Worm (Caenorhabditis elegans) whole organism, L4 larva: ENCODE measurements around the gene vars-1.

ENCODE experiments used
- D1046.2 ChIP-seq: fragments of 200-800 bp; sonication (Bioruptor generic); IDR thresholded peaks from 2 replicates; pipeline ENCODE4 v1.3.6; 2022; ENCODE audit warnings: missing genetic modification characterization, missing compliant biosample characterization
- F10B5.3 ChIP-seq: sonication (generic microtip); optimal IDR thresholded peaks from 2 replicates; lab custom pipeline; 2016; ENCODE audit warnings: mild to moderate bottlenecking, missing genetic modification characterization, missing compliant biosample characterization
- F37D6.2 ChIP-seq: sonication (generic microtip); optimal IDR thresholded peaks from 2 replicates; lab custom pipeline; 2016; ENCODE audit warnings: mild to moderate bottlenecking, missing genetic modification characterization, missing compliant biosample characterization
- F49E8.2 ChIP-seq: sonication (generic microtip); optimal IDR thresholded peaks from 2 replicates; lab custom pipeline; 2016; ENCODE audit warnings: missing compliant biosample characterization, mild to moderate bottlenecking, missing genetic modification characterization, borderline replicate concordance
- T20F7.1 ChIP-seq: fragments of 200-800 bp; sonication (Bioruptor generic); optimal IDR thresholded peaks from 2 replicates; lab custom pipeline; 2018; ENCODE audit warnings: mild to moderate bottlenecking, missing genetic modification characterization, missing compliant biosample characterization
- Y105C5A.15 ChIP-seq: fragments of 200-800 bp; sonication (Bioruptor generic); IDR thresholded peaks from 2 replicates; pipeline ENCODE4 v1.3.6; 2022; ENCODE audit warnings: missing genetic modification characterization, missing compliant biosample characterization
- Y75B8A.6 ChIP-seq: fragments of 200-800 bp; sonication (Bioruptor generic); IDR thresholded peaks from 2 replicates; pipeline ENCODE4 v1.3.6; 2022; ENCODE audit warnings: missing genetic modification reagents, missing genetic modification characterization, missing compliant biosample characterization
- ceh-62 ChIP-seq: sonication (generic microtip); optimal IDR thresholded peaks from 2 replicates; lab custom pipeline; 2017; ENCODE audit warnings: missing biosample characterization, missing genetic modification characterization
- ctbp-1 ChIP-seq: fragments of 200-800 bp; sonication (Bioruptor generic); IDR thresholded peaks from 2 replicates; pipeline ENCODE4 v1.3.6; 2022; ENCODE audit warnings: missing genetic modification reagents, missing genetic modification characterization, missing compliant biosample characterization
- daf-12 ChIP-seq: fragments of 150-350 bp; optimal IDR thresholded peaks from 2 replicates; lab custom pipeline; 2014; ENCODE audit warnings: missing biosample characterization, missing genetic modification reagents, missing genetic modification characterization
- daf-16 ChIP-seq, 3 experiments: sonication (generic microtip); optimal IDR thresholded peaks; 2 replicates each; lab custom pipeline; 2016 to 2017; ENCODE audit warnings: missing genetic modification characterization in 3 of 3, missing genetic modification reagents in 3 of 3, mild to moderate bottlenecking in 2 of 3, missing compliant biosample characterization in 2 of 3, missing biosample characterization in 1 of 3, moderate library complexity in 1 of 3
- dmd-6 ChIP-seq: fragments of 200-800 bp; sonication (Bioruptor generic); IDR thresholded peaks from 2 replicates; pipeline ENCODE4 v1.3.6; 2022; ENCODE audit warnings: missing genetic modification reagents, missing genetic modification characterization, missing compliant biosample characterization
- dmd-9 ChIP-seq: fragments of 200-800 bp; sonication (Bioruptor generic); IDR thresholded peaks from 2 replicates; pipeline ENCODE4 v1.3.6; 2022; ENCODE audit warnings: missing genetic modification reagents, missing genetic modification characterization, missing compliant biosample characterization
- dpl-1 ChIP-seq: fragments of 150-350 bp; optimal IDR thresholded peaks from 2 replicates; lab custom pipeline; 2014; ENCODE audit warnings: missing biosample characterization, missing genetic modification reagents, missing genetic modification characterization
- duxl-1 ChIP-seq: sonication (generic microtip); optimal IDR thresholded peaks from 2 replicates; lab custom pipeline; 2016; ENCODE audit warnings: mild to moderate bottlenecking, missing genetic modification characterization, moderate library complexity, missing compliant biosample characterization; ENCODE audit not compliant: poor library complexity
- dve-1 ChIP-seq: sonication (generic microtip); optimal IDR thresholded peaks from 2 replicates; lab custom pipeline; 2017; ENCODE audit warnings: antibody characterized with exemption, mild to moderate bottlenecking, missing genetic modification characterization, missing compliant biosample characterization; ENCODE audit not compliant: insufficient read depth
- egl-43 ChIP-seq: fragments of 200-800 bp; sonication (Bioruptor generic); IDR thresholded peaks from 2 replicates; pipeline ENCODE4 v1.3.6; 2022; ENCODE audit warnings: missing genetic modification reagents, missing genetic modification characterization, missing compliant biosample characterization
- gei-8 ChIP-seq: fragments of 200-800 bp; sonication (Bioruptor generic); optimal IDR thresholded peaks from 2 replicates; lab custom pipeline; 2018; ENCODE audit warnings: mild to moderate bottlenecking, missing genetic modification characterization, missing compliant biosample characterization
- hif-1 ChIP-seq, 2 experiments: sonication (generic microtip); optimal IDR thresholded peaks; 2 replicates each; lab custom pipeline; 2016 to 2017; ENCODE audit warnings: missing compliant biosample characterization in 2 of 2, missing genetic modification characterization in 2 of 2, missing genetic modification reagents in 2 of 2, missing genotype in 2 of 2, mild to moderate bottlenecking in 1 of 2
- lim-7 ChIP-seq: fragments of 200-800 bp; sonication (Bioruptor generic); IDR thresholded peaks from 2 replicates; pipeline ENCODE4 v1.3.6; 2022; ENCODE audit warnings: missing genetic modification characterization, missing compliant biosample characterization
- lin-29 ChIP-seq: fragments of 200-800 bp; sonication (Bioruptor generic); IDR thresholded peaks from 2 replicates; pipeline ENCODE4 v1.3.6; 2022; ENCODE audit warnings: missing genetic modification reagents, missing genetic modification characterization, missing compliant biosample characterization
- lin-39 ChIP-seq: fragments of 150-350 bp; optimal IDR thresholded peaks from 2 replicates; lab custom pipeline; 2014; ENCODE audit warnings: missing biosample characterization, missing genetic modification reagents, missing genetic modification characterization
- lir-3 ChIP-seq: sonication (generic microtip); optimal IDR thresholded peaks from 2 replicates; lab custom pipeline; 2016; ENCODE audit warnings: mild to moderate bottlenecking, missing genetic modification characterization, missing compliant biosample characterization
- lsy-2 ChIP-seq, 2 experiments: fragments of 150-350 bp in 1 of 2; sonication (generic microtip) in 1 of 2; optimal IDR thresholded peaks; 2 replicates each; lab custom pipeline; 2014 to 2017; ENCODE audit warnings: missing biosample characterization in 2 of 2, missing genetic modification characterization in 2 of 2
- madf-5 ChIP-seq, 2 experiments: fragments of 200-800 bp; sonication (Bioruptor generic); IDR thresholded peaks; 2 replicates each; pipeline ENCODE4 v1.3.6; 2022; ENCODE audit warnings: missing compliant biosample characterization in 2 of 2, missing genetic modification characterization in 2 of 2
- mdl-1 ChIP-seq, 2 experiments: fragments of 150-350 bp in 1 of 2; sonication (generic microtip) in 1 of 2; optimal IDR thresholded peaks; 2 replicates each; lab custom pipeline; 2014 to 2017; ENCODE audit warnings: missing biosample characterization in 2 of 2, missing genetic modification characterization in 2 of 2
- mxl-3 ChIP-seq: fragments of 200-800 bp; sonication (Bioruptor generic); optimal IDR thresholded peaks from 2 replicates; lab custom pipeline; 2018; ENCODE audit warnings: mild to moderate bottlenecking, missing genetic modification characterization, missing compliant biosample characterization
- nhr-111 ChIP-seq: fragments of 200-800 bp; sonication (Bioruptor generic); optimal IDR thresholded peaks from 2 replicates; lab custom pipeline; 2018; ENCODE audit warnings: mild to moderate bottlenecking, missing genetic modification characterization, missing compliant biosample characterization
- nhr-28 ChIP-seq: fragments of 150-350 bp; optimal IDR thresholded peaks from 2 replicates; lab custom pipeline; 2014; ENCODE audit warnings: missing biosample characterization, missing genetic modification characterization
- nhr-41 ChIP-seq: fragments of 200-800 bp; sonication (Bioruptor generic); IDR thresholded peaks from 2 replicates; pipeline ENCODE4 v1.3.6; 2022; ENCODE audit warnings: missing genetic modification reagents, missing genetic modification characterization, missing compliant biosample characterization
- nhr-76 ChIP-seq: fragments of 150-350 bp; optimal IDR thresholded peaks from 2 replicates; lab custom pipeline; 2014; ENCODE audit warnings: missing biosample characterization, missing genetic modification characterization
- php-3 ChIP-seq: fragments of 200-800 bp; sonication (Bioruptor generic); IDR thresholded peaks from 2 replicates; pipeline ENCODE4 v1.3.6; 2022; ENCODE audit warnings: missing genetic modification reagents, missing genetic modification characterization, missing compliant biosample characterization
- pqm-1 ChIP-seq: sonication (generic microtip); optimal IDR thresholded peaks from 2 replicates; lab custom pipeline; 2017; ENCODE audit warnings: missing biosample characterization, missing genetic modification characterization
- saeg-2 ChIP-seq: fragments of 200-800 bp; sonication (Bioruptor generic); IDR thresholded peaks from 2 replicates; pipeline ENCODE4 v1.3.6; 2022; ENCODE audit warnings: missing genetic modification reagents, missing genetic modification characterization, missing compliant biosample characterization
- set-16 ChIP-seq: fragments of 200-800 bp; sonication (Bioruptor generic); IDR thresholded peaks from 2 replicates; pipeline ENCODE4 v1.3.6; 2022; ENCODE audit warnings: missing genetic modification reagents, missing genetic modification characterization, missing compliant biosample characterization
- snpc-1.2 ChIP-seq: fragments of 200-800 bp; sonication (Bioruptor generic); IDR thresholded peaks from 2 replicates; pipeline ENCODE4 v1.3.6; 2022; ENCODE audit warnings: missing genetic modification reagents, missing genetic modification characterization, missing compliant biosample characterization
- tag-97 ChIP-seq: fragments of 200-800 bp; sonication (Bioruptor generic); IDR thresholded peaks from 2 replicates; pipeline ENCODE4 v1.3.6; 2022; ENCODE audit warnings: missing genetic modification characterization, missing compliant biosample characterization
- tra-1 ChIP-seq: fragments of 200-800 bp; sonication (Bioruptor generic); IDR thresholded peaks from 2 replicates; pipeline ENCODE4 v1.3.6; 2022; ENCODE audit warnings: missing genetic modification reagents, missing genetic modification characterization, missing compliant biosample characterization
- unc-130 ChIP-seq: sonication (generic microtip); optimal IDR thresholded peaks from 2 replicates; lab custom pipeline; 2016; ENCODE audit warnings: missing genetic modification reagents, missing genetic modification characterization, missing compliant biosample characterization
- unc-62 ChIP-seq, 3 experiments: fragments of 150-350 bp in 1 of 3; sonication (generic microtip); optimal IDR thresholded peaks in 2 of 3; peaks in 1 of 3; 1 replicate in 1 of 3; 2 replicates in 2 of 3; lab custom pipeline; 2014 to 2017; ENCODE audit warnings: missing biosample characterization in 3 of 3, missing genetic modification characterization in 3 of 3, missing genetic modification reagents in 3 of 3, missing genotype in 1 of 3
- zag-1 ChIP-seq: fragments of 150-350 bp; optimal IDR thresholded peaks from 2 replicates; lab custom pipeline; 2014; ENCODE audit warnings: missing biosample characterization, missing genetic modification characterization
- zip-11 ChIP-seq: fragments of 200-800 bp; sonication (Bioruptor generic); IDR thresholded peaks from 2 replicates; pipeline ENCODE4 v1.3.6; 2022; ENCODE audit warnings: missing genetic modification characterization, missing compliant biosample characterization
- zip-2 ChIP-seq: fragments of 150-350 bp; optimal IDR thresholded peaks from 2 replicates; lab custom pipeline; 2014; ENCODE audit warnings: missing biosample characterization, missing genetic modification characterization
- ztf-11 ChIP-seq: fragments of 150-350 bp; optimal IDR thresholded peaks from 2 replicates; lab custom pipeline; 2014; ENCODE audit warnings: missing biosample characterization, missing genetic modification characterization

The vars-1 gene

ce11 chrV:8018919-8019318, 12.3 kb upstream of the vars-1 start (continued):
- TF ChIP-seq lin-39 (no peak), daf-12 (tag; lab: Kevin White, UChicago) (no peak), set-16 (no peak), duxl-1 (no peak), egl-43 (GFP tag; lab: Robert Waterston, UW) (no peak), T20F7.1 (GFP tag; lab: Kevin White, UChicago) (no peak), pqm-1 (tag; lab: Kevin White, UChicago) (peak; percentile 37), hif-1 (tag; optimal IDR thresholded peaks at IDR 0.05; lab: Kevin White, UChicago) (no peak), zag-1 (tag; lab: Kevin White, UChicago) (no peak), dpl-1 (GFP tag; lab: Kevin White, UChicago) (no peak), php-3 (GFP tag; lab: Robert Waterston, UW) (0 out of 2 replicates have a peak, but pooled peaks have one; percentile 34), unc-62 (GFP tag; optimal IDR thresholded peaks at IDR 0.05 in 1 of 2; lab: Kevin White, UChicago) (no peak), unc-62 (tag; optimal IDR thresholded peaks at IDR 0.05; lab: Kevin White, UChicago) (no peak), lsy-2 (tag; optimal IDR thresholded peaks at IDR 0.05; lab: Kevin White, UChicago) (no peak), F49E8.2 (no peak), dmd-9 (GFP tag; lab: Robert Waterston, UW) (no peak), ceh-62 (tag; lab: Kevin White, UChicago) (no peak), madf-5 (GFP tag; IDR thresholded peaks at IDR 0.05; lab: Robert Waterston, UW) (no peak), lim-7 (GFP tag; lab: Robert Waterston, UW) (no peak), tag-97 (no peak), lin-29 (GFP tag; lab: Robert Waterston, UW) (no peak), lir-3 (tag; lab: Kevin White, UChicago) (no peak), D1046.2 (GFP tag; lab: Robert Waterston, UW) (no peak), nhr-76 (tag; lab: Kevin White, UChicago) (no peak), zip-2 (tag; lab: Kevin White, UChicago) (no peak), mxl-3 (GFP tag; lab: Kevin White, UChicago) (peak; percentile 10), snpc-1.2 (GFP tag; lab: Robert Waterston, UW) (no peak), Y105C5A.15 (GFP tag; lab: Robert Waterston, UW) (no peak), ctbp-1 (no peak), zip-11 (no peak), mdl-1 (tag; optimal IDR thresholded peaks at IDR 0.05; lab: Kevin White, UChicago) (no peak), F37D6.2 (tag; lab: Kevin White, UChicago) (no peak), ztf-11 (no peak), tra-1 (GFP tag; lab: Robert Waterston, UW) (no peak), F10B5.3 (tag; lab: Kevin White, UChicago) (no peak), Y75B8A.6 (no peak), nhr-41 (GFP tag; lab: Robert Waterston, UW) (no peak), saeg-2 (GFP tag; lab: Robert Waterston, UW) (no peak), daf-16 (GFP tag; optimal IDR thresholded peaks at IDR 0.05; lab: Kevin White, UChicago) (no peak), daf-16 (tag; optimal IDR thresholded peaks at IDR 0.05; lab: Kevin White, UChicago) (peak; percentile 5), nhr-111 (GFP tag; lab: Kevin White, UChicago) (no peak), gei-8 (GFP tag; lab: Kevin White, UChicago) (no peak)

DNA sequence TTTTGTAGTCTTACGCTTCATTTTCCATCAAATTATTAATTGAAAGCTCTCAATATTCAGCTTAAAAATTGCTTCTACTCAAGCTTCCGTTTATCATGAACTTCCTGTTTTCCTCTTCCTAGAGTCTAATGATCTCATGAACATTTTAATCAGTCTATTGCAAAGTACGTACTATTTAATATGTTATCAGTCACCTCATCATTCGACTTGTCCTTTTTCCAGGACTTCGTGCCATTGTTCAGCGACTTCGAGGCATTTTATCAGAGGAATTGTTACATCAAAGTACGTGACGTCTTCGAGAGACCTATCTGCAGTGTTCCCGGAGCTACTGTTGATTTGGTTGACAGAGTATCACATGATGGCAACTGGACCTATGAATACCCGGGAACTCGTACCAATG, 11.4 kb upstream of the vars-1 start:
- peak; percentile 45 for TF ChIP-seq nhr-28 (tag; lab: Kevin White, UChicago)
- TF ChIP-seq dmd-6 (GFP tag; lab: Robert Waterston, UW) = peak; percentile 32; the same call in 1 of the 2 replicates
- peak; percentile 1 for TF ChIP-seq dve-1
- no peak for TF ChIP-seq daf-16 (GFP tag; optimal IDR thresholded peaks at IDR 0.05; lab: Kevin White, UChicago)
- peak; percentile 20 for TF ChIP-seq daf-16 (tag; optimal IDR thresholded peaks at IDR 0.05; lab: Kevin White, UChicago)
- no peak for TF ChIP-seq unc-130
- no peak for TF ChIP-seq saeg-2 (GFP tag; lab: Robert Waterston, UW)
- TF ChIP-seq, all 104 proteins: peak for 4
